Worm (Caenorhabditis elegans): ENCODE data around the gene irld-59.

- no peak for TF ChIP-seq unc-130 (GFP tag; optimal IDR thresholded peaks at IDR 0.05)
- TF ChIP-seq ztf-26 (tag; optimal IDR thresholded peaks at IDR 0.05) = no peak
Observed at ce11 chrIV:15291607-15292006, 45.3 kb upstream of the irld-59 start, which contains the start of gene pqn-91.
